Worm (Caenorhabditis elegans) whole organism, L4/young adult: Measurements from ENCODE around the gene coh-3.

Source experiments
- W03F9.2 ChIP-seq: fragments of 150-350 bp; optimal IDR thresholded peaks from 2 replicates; lab custom pipeline; 2014; ENCODE audit warnings: missing biosample characterization, missing genetic modification characterization
- dao-5 ChIP-seq: sonication (generic microtip); optimal IDR thresholded peaks from 2 replicates; lab custom pipeline; 2016; ENCODE audit warnings: missing genotype, missing genetic modification characterization, moderate library complexity, missing compliant biosample characterization
- him-1 ChIP-seq: sonication (generic microtip); optimal IDR thresholded peaks from 2 replicates; lab custom pipeline; 2016; ENCODE audit warnings: missing genotype, missing genetic modification reagents, missing genetic modification characterization, missing compliant biosample characterization

The coh-3 gene

DNA sequence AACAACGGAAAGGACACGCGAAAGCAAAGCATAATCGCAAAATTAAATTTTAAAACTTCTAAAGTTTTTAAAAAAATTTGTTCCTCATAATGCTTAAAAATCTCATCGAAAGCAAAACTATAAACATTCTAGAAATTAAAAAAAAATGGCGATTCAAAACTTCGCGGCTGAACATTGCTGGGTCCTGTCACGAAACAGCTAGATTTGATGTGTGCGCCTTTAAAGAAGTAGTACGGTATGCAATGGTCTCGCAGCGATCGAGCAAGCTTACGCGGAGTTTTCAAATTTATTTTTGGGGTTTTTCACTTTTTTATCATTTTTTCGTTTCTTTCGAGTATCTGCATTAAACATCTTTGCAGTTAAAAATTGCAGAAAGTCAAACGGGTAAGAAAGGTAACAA lies at the start of gene coh-3:
TSS of gene coh-3 (plus strand) at position 353 of the 400 bp plus-strand sequence.
- TF ChIP-seq W03F9.2 (tag; lab: Kevin White, UChicago), result peak; percentile 48
- no peak for TF ChIP-seq dao-5 (tag; lab: Kevin White, UChicago)
- TF ChIP-seq him-1, result no peak

DNA sequence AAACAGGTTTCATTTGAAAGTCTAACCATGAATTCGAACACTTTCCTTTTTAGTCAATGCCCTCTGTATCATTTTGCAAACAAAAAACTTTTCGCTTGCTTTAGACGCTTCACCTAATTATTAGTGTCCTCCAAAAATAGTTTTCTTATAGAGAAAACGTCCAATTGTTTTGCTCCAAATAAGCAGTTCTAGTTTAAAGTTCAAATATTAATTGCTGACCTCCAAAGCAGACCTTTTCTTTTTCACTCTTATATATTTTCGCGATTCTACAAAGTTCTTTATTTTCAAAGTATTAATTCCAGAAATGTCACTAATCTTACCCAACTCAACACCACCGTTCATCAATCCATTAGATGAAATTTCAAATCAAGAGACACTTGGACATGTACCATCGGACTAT lies 48.4 kb upstream of the coh-3 start, which contains the start of gene gnrr-2:
TSS of gene gnrr-2 (plus strand) at position 301 of the 400 bp plus-strand sequence.
- TF ChIP-seq dao-5 (tag; lab: Kevin White, UChicago), result no peak
- no peak for TF ChIP-seq W03F9.2 (tag; lab: Kevin White, UChicago)
- no peak for TF ChIP-seq him-1

DNA sequence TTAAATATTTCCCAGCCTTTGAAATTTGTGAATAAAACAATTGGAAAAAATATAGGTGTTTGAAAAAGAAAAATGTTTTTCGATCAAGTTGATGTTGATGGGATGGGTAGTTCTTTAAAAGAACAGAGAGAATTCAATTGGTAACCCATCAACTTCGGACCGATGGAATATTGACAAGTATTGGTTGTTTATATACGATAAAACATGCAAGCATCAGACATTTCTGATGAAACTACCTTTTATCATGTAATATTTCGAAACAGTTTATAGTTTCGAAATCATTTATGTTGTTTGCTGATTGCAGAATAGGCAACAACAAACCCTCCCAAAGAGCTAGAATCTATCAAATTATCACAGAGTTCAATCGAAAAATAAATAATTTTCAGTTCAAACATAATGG lies 47.3 kb upstream of the coh-3 start:
- TF ChIP-seq W03F9.2 (tag; lab: Kevin White, UChicago) (no peak), him-1 (no peak), dao-5 (tag; lab: Kevin White, UChicago) (no peak)

DNA sequence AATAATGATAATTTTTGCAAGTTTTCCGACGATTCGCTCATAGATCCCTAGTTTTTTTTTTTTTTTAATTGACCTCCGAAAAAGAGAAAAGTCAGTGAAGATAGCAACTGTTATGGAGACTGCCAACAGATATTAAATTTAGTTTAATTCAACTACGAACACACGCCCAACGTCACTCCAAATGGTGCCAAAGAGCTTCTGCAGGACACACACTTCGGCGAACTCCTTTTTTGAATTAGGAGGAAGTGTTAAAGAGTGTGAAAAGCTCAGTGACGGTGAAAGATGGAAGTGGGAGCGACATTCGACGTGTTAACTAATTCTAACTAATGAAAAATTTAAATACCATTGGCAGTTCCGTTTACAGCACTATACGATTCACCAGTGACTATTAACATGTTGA lies 45.2 kb upstream of the coh-3 start:
- TF ChIP-seq dao-5 (tag; lab: Kevin White, UChicago), result no peak
- no peak for TF ChIP-seq W03F9.2 (tag; lab: Kevin White, UChicago)
- no peak for TF ChIP-seq him-1

DNA sequence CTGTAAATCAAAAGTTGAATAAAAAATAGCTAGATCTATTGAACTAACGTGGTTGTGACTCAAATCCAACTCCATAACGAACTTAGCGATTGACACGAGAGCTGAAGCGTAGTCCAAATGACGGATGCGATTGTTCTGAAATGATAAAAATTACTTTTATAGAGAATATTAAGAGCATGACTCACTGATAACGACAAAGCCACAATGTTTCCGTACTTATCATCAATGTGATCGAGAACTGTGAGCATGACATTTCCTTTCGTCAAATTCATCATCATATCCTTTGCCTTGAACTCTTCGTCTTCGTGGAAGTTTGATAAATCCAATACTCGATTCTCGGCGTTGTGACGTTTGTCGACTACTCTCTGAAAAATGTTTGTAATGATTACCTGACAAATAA lies 43.2 kb upstream of the coh-3 start:
- TF ChIP-seq him-1 (no peak), W03F9.2 (tag; lab: Kevin White, UChicago) (no peak)

DNA sequence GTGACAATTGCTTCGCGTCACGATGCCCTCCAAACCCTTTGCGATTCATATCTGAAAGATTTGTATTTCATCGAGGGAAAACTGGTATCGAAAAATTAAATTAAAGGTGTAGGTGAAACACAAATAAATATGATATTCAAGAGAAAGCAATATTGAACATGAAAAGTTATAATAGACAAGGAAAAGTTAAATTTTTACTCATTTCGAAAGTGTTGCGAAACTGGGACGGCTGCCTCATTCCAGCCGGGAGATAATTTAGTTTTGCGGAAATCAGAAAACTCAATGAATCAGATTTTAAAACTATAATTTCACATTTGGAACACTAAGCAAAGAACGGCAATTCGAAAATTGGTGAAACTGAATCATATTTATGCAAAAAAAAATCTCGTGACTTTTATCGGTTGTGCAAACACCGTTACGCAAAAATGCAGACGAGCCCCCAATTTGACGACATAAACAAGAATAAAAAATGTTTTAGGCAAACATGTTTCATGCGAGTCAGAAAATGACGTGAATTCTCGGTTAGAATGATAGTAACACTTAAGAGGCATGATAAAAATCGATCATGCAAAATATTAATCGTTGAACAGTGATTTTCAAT lies 42.2 kb upstream of the coh-3 start, which contains the start of the genes nxf-1 and C15H11.11:
TSS of gene nxf-1 (minus strand) at position 51 of the 601 bp plus-strand sequence.
TSS of gene C15H11.11 (plus strand) at position 536 of the 601 bp plus-strand sequence.
- TF ChIP-seq him-1 (no peak), W03F9.2 (tag; lab: Kevin White, UChicago) (peak; percentile 68)

DNA sequence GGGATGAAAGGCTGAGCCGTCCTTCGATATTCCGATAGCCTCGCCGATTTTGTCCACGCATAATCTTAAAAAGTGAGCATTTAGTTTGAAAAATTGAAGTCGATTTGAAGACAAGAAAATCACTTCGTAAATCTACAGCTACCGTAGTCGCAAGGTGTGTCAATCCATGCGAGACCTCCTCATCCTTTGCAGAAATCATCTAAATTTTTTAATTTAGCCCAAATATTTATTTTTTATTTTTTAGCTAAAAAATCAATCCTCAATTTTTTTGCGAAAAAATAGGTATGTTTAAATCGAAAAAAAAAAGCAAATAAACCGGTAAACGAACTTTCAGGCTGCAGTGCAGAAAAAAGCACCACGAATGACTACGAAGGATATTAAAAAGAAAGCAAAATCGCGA lies 39.5 kb upstream of the coh-3 start, which contains the start of the genes nxf-2 and set-31:
TSS of gene nxf-2 (minus strand) at position 101 of the 400 bp plus-strand sequence.
TSS of gene set-31 (plus strand) at position 169 of the 400 bp plus-strand sequence.
- no peak for TF ChIP-seq W03F9.2 (tag; lab: Kevin White, UChicago)
- no peak for TF ChIP-seq him-1
- no peak for TF ChIP-seq dao-5 (tag; lab: Kevin White, UChicago)

DNA sequence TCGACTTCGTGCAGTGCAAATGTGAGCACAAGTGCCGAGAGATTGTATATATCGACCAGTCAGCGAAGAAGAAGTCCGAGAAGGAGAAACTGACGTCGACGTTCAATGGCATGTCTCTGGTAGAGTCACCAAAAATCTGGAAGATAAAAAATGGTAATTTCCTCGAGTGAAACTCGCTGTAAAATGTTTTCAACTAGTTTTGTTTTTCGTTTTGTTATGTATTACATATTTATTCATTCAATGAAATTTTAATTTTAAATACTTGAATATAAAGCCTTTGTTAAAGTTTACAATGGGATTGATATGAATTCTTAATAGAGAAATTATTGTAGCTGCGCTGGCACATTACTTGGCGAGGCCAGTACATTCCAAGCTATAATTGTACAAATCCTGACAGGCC lies 37.4 kb upstream of the coh-3 start:
- no peak for TF ChIP-seq W03F9.2 (tag; lab: Kevin White, UChicago)
- no peak for TF ChIP-seq him-1
- no peak for TF ChIP-seq dao-5 (tag; lab: Kevin White, UChicago)

DNA sequence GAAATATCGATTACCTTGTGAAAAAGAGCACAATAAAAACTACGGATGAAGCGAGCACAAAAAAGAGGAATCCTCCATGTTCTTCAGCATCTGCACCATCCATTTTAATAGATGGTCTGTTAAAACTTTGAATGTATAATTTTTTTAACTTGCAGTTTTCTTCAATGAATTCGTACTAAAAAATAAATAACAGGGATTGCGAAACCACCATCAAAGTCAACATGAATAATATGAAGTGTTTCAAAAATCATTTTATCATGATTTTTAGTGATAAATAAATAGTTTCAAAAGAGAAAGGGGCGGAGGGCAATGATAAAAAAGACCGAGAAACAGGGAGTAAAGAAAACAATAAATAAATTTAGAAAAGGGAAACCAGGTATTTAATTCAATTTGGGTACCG lies 35.9 kb upstream of the coh-3 start, which contains the start of gene dhs-22:
TSS of gene dhs-22 (minus strand) at position 116 of the 400 bp plus-strand sequence.
- TF ChIP-seq W03F9.2 (tag; lab: Kevin White, UChicago) (no peak), dao-5 (tag; lab: Kevin White, UChicago) (no peak), him-1 (no peak)

DNA sequence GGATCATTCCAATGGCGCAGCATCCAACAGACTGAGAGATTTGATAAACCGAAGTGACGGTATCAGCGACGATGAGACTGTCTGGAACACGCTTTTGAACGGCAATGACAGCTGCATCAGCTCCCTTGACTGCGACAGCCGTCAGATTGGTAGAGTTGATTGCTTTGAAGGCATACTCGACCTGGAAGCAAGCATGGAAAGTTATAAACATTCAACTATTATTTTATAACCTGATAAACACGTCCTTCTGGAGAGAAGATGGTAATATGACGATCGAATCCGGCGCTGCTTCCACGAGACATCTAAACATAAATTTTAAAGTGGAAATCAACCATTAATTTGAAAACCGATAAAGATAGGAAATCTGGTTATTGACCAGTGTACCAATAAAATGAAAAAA lies 34.9 kb upstream of the coh-3 start, which contains the start of gene pas-1:
TSS of gene pas-1 (minus strand) at position 302 of the 400 bp plus-strand sequence.
- no peak for TF ChIP-seq W03F9.2 (tag; lab: Kevin White, UChicago)
- TF ChIP-seq dao-5 (tag; lab: Kevin White, UChicago), result no peak
- TF ChIP-seq him-1, result no peak

DNA sequence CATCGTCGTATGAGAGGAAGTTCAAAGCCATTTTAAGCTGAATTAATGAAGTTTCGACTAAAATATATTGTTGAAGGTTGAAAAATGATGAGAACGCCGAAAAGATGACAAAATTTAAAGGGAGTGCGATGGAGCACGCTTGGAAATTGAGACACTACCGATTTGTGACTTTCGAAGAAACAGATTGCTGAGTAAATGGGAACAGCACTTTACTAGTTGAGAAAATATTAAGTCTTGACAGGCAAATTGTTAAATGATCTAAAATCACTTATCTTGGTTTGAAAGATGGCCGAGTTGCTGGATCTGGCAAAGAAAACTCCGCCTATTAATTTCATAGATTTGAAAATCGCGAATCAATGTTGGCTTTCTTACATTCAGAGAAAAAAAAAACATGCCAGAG lies 34.0 kb upstream of the coh-3 start, which contains the start of gene rpoa-12:
TSS of gene rpoa-12 (minus strand) at position 37 of the 400 bp plus-strand sequence.
- no peak for TF ChIP-seq W03F9.2 (tag; lab: Kevin White, UChicago)
- no peak for TF ChIP-seq dao-5 (tag; lab: Kevin White, UChicago)
- TF ChIP-seq him-1, result no peak

DNA sequence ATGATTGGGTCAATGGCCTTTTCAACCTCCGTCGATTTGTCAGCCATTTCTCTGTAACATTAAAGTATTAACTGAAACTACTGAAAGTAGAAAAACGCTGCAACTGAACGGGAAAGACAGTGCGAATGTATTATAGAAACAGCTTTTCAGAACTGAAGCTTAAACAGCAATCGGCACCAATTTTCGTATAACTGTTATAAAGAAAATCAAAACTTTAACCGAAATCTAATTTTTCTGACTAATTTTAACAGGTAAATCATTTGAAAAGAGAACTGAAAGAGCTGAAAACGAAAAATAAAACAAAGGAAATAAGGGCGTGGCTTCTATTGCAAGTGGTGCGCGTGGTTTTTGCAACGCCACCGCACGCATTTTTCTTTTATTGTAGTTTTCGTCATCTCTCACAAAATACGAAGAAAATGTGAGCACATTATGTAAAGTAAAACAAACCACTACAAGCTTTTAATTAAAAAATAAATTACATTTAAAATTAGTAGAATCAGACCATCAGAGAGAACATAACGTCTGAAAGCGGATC lies 32.2 kb upstream of the coh-3 start, which contains the start of gene rrsr-1:
TSS of gene rrsr-1 (minus strand) at position 51 of the 535 bp plus-strand sequence.
- TF ChIP-seq him-1 (no peak), W03F9.2 (tag; lab: Kevin White, UChicago) (no peak), dao-5 (tag; lab: Kevin White, UChicago) (no peak)

DNA sequence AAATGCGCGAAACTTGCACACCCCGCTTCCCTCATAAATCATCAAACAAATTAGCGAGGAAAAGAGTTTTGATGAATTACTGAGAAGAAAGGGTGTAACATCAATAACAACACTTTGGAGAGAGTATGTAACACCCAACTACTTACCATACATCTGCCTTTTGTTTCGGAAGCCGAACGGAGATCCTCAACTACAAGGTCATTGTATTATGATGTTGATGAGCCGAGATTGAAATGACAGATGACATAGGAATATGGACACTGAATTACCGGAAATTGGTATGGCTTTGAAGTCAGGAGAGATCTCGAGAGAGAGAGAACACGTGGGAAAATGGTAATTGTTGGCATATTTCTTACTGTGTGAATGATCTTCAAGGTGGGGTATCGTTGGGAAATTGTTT lies 31.2 kb upstream of the coh-3 start:
- TF ChIP-seq W03F9.2 (tag; lab: Kevin White, UChicago) (no peak), him-1 (no peak), dao-5 (tag; lab: Kevin White, UChicago) (no peak)

DNA sequence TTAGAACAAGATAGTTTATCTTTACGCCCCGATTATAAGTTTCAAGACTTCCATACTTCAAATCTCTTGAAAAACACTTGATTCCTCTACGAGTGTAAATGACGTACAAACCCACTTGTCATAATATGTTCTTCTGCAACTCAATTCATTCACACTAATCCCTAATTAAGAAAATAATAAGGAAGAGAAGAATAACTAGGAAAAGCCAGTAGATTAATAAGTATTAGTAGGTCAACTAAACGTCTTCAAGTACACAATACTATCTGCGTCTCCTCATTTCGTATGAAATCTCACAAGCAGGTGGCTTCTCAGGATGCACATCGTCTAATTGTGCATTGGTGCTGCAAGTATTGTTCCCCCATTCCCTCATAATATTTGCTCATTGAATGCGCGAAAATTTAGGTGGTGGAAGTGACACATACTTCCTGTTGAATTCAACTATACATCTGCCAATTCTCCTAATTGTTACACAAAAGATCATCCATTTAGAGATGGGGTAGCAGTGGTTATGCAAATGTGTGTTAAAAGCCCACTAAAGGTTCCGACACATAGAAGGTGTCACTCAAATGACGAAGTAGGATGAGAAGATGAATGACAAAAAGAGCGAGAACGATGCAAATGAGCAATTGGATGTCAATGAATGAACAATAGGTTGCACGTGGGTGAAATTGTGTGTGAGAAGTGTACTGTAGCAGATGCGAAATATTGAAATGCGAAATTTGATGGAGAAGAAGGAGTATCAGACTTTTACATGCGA lies 30.0 kb upstream of the coh-3 start:
- no peak for TF ChIP-seq dao-5 (tag; lab: Kevin White, UChicago)
- no peak for TF ChIP-seq W03F9.2 (tag; lab: Kevin White, UChicago)
- no peak for TF ChIP-seq him-1
